Worm (Caenorhabditis elegans): ENCODE results near the gene T08B1.4.

- TF ChIP-seq nhr-77 (tag; optimal IDR thresholded peaks at IDR 0.05) (no peak), F13H6.1 (tag; optimal IDR thresholded peaks at IDR 0.05) (no peak), nhr-25 (tag; optimal IDR thresholded peaks at IDR 0.05) (no peak), ama-1 (optimal IDR thresholded peaks at IDR 0.05) (no peak), fos-1 (tag; optimal IDR thresholded peaks at IDR 0.05) (no peak), unc-55 (GFP tag; optimal IDR thresholded peaks at IDR 0.05) (no peak), lin-39 (tag; optimal IDR thresholded peaks at IDR 0.05) (no peak), blmp-1 (tag; optimal IDR thresholded peaks at IDR 0.05; ENCODE audit: insufficient read depth) (no peak), mbf-1 (tag; optimal IDR thresholded peaks at IDR 0.05) (no peak), nhr-237 (tag; optimal IDR thresholded peaks at IDR 0.05) (no peak), unc-62 (GFP tag; optimal IDR thresholded peaks at IDR 0.05) (no peak)
These were observed 51.6 kb downstream of the T08B1.4 start for ce11 chrV:2030661-2031060.

Measured in whole organism, L2 larva.